Fruit fly (Drosophila melanogaster) ovary, adult (tissue): ENCODE results near the gene Cpr65Av.
"Not testable (repeated sequence)": the region's sequence is repeated elsewhere in the genome, so short reads cannot be mapped to it uniquely, and the experiment has no call there.

Experiments used
- CG17801 ChIP-seq: fragments of 200-800 bp; optimal IDR thresholded peaks from 2 replicates; lab custom pipeline; 2019; ENCODE audit warnings: missing biosample characterization, mild to moderate bottlenecking, missing genetic modification characterization, moderate library complexity; ENCODE audit not compliant: partially characterized antibody

The Cpr65Av gene

DNA sequence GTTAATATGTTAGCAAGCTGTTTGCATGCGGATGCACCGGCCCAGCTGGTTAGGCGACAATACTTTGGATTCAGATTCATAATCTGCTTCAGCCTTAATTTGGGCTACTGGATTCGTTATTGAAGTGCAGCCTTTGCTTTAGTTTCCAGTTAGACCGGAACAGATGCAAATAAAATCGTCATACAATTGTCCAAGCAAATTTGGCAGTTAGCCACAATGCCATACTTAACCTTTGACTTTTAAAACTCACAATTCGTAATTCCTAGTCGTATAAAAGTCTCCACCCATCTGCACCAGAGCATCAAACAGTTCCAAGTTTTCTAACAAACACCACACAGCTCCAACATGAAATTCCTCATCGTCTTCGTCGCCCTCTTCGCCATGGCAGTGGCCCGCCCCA, 9.5 kb upstream of the Cpr65Av start, which contains the start of gene Lcp65Ab1:
Lcp65Ab1 (plus strand) TSS at position 301 of the 400 bp plus-strand sequence.
- not testable (repeated sequence) for TF ChIP-seq CG17801 (GFP tag; lab: Kevin White, UChicago)

DNA sequence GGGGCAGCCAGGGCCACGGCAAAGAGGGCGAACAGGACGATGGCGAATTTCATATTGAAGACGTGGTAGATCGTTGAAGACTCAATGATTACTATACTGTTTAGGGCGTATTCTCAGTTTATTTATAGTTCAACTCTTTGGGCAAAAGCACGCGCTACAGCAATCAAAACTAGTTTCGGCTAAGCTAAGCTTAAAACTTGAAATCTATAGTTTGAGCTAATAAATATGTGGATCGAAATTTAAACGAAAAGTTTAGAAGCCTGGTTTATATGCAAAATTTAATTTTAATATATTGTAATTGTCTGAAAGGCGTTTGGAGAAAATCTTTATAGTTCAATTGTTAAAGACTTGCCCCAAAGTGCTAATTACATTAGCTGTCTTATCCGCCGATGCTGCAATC, 8.1 kb upstream of the Cpr65Av start, which contains the start of gene Cpr65Ax1:
Cpr65Ax1 (minus strand) TSS at position 101 of the 400 bp plus-strand sequence.
- not testable (repeated sequence) for TF ChIP-seq CG17801 (GFP tag; lab: Kevin White, UChicago)

dm6 chr3L:6146374-6146773, 6.6 kb upstream of the Cpr65Av start, which contains the start of gene Lcp65Ab2:
Lcp65Ab2 (plus strand) TSS chr3L:6146674.
- not testable (repeated sequence) for TF ChIP-seq CG17801 (GFP tag; lab: Kevin White, UChicago)

- no peak for TF ChIP-seq CG17801 (GFP tag; lab: Kevin White, UChicago)
Observed at dm6 chr3L:6144769-6145220, 5.0 kb upstream of the Cpr65Av start, which contains the start of gene Lcp65Ac. Lcp65Ac (plus strand) TSS chr3L:6144819.

DNA sequence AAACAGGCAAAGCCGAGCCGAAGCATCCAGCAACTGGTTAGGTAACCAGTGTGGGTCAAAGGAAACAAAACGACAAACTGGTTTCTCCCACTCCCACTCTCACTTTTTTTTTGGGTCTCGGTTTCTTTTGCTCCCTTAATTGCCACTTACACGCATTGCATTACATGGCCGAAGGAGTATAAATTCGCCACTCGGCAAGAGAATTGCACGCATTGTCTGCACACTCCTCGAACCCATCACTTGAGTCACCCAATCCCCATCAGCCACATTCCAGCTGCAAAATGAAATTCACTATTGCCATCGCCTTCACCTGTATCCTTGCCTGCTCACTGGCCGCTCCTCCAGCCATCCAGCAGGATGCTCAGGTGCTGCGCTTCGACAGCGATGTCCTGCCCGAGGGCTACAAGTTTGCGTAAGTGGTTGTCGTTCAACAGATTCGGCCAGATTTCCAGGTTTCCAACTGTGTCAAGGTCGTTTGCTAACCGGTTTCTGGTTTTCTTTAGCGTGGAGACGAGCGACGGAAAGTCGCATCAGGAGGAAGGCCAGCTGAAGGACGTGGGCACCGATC, 3.5 kb upstream of the Cpr65Av start, which contains the start of gene Lcp65Ad:
Lcp65Ad (plus strand) TSS at position 208 of the 568 bp plus-strand sequence.
- no peak for TF ChIP-seq CG17801 (GFP tag; lab: Kevin White, UChicago)

DNA sequence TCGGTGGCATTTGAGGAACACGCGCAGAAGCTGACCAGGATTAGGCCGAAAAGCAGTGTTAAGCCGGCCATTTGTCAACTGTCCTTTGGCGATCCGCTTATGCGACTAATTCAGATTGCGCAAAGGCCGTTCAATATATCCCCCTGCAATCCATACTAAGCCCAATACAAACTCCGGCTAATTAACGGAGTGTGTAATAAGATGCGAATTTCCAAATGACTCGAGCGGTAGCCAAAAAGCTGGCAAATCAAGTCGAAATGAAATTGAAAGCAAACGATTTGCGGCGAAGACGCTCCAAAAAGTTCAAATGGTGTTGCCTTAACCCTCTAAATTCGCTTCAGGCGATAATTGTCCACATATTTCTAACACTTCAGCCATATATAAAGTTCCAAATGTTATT, 2.5 kb upstream of the Cpr65Av start, which contains the start of gene Cpr65Aw:
Cpr65Aw (minus strand) TSS at position 101 of the 400 bp plus-strand sequence.
- no peak for TF ChIP-seq CG17801 (GFP tag; lab: Kevin White, UChicago)

- no peak for TF ChIP-seq CG17801 (GFP tag; lab: Kevin White, UChicago)
Observed at dm6 chr3L:6141538-6141937, 1.8 kb upstream of the Cpr65Av start.

- no peak for TF ChIP-seq CG17801 (GFP tag; lab: Kevin White, UChicago)
Observed at dm6 chr3L:6140771-6141472, 1.1 kb upstream of the Cpr65Av start.

DNA sequence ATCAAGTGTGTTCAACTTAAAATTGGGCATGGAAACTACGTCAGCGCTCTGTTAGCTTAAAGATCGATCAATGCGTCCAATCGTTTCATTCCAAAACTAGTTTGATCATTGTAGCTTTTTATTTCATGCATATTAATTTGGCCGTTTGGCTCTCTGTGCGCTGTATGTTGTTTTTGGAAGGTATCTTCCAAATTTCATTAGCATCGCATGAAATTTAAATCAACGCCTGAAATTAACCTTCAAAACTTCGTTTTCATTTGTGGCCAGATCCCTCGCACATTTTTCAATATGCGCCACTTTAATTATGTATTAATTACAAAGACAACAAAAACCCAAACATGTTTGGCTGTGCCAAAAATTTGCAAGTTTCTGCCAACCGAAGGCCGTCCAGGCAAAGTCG, 1.2 kb downstream of the Cpr65Av start:
- TF ChIP-seq CG17801 (GFP tag; lab: Kevin White, UChicago) = no peak

DNA sequence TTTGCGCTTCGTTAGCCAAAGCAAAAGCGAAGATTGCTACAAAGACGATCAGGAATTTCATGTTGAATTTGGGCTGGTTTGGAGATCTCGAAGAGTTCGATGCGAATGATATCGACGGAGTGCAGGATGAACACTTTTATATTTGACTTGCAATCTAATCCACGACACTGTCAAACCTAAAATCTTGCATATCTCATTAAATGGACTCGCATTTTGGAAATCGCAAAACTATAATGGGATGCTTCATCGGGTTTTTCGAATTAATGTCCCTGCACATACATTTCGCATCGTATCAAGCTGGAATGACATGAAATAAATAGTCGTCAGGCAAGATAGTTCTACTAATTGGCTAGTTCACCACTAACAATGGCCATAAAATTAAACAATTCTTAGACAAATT, 1.8 kb downstream of the Cpr65Av start, which contains the start of gene Lcp65Ae:
Lcp65Ae (minus strand) TSS at position 101 of the 400 bp plus-strand sequence.
- TF ChIP-seq CG17801 (GFP tag; lab: Kevin White, UChicago) = no peak

dm6 chr3L:6136691-6137090, 3.1 kb downstream of the Cpr65Av start, which contains the start of gene Lcp65Af:
Lcp65Af (minus strand) TSS chr3L:6136791.
- no peak for TF ChIP-seq CG17801 (GFP tag; lab: Kevin White, UChicago)

DNA sequence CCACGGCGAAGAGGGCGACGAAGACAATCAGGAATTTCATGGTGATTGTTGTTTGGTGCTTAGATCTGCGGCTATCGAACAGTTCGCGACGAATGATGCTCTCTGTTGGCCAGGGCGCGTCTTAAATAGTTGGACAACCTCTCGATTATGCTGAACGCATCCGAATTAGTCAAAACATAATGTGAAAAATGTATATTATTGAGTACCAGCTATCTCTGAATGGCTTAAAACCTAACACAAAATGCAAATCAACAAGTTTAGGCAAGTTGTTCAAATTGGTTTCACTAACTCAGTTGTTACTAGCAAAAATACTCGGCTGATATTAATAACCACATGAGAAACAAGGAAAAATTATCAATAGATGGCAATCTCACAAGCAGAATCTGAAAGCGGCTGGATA, 4.6 kb downstream of the Cpr65Av start, which contains the start of gene Lcp65Ag1:
Lcp65Ag1 (minus strand) TSS at position 101 of the 400 bp plus-strand sequence.
- TF ChIP-seq CG17801 (GFP tag; lab: Kevin White, UChicago) = no peak

DNA sequence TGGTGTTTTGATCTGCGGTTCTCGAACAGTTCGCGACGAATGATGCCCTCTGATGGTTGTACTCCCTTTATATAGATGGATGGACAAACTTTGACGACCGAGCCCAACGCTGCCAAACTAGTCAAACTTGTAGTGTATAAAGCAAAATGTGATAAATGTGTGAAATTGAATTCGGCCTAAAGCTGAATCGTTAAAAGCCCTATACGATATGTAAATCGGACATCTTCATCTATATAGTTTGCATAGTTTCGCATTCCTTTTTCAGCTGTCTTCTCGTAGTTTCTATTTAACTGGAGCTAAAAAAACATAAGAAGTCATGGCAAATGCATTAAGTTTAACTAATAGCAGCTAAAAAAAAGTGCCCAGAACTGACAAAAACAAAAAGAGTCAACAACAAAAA, 6.2 kb downstream of the Cpr65Av start, which contains the start of gene Lcp65Ag2:
Lcp65Ag2 (minus strand) TSS at position 48 of the 400 bp plus-strand sequence.
- TF ChIP-seq CG17801 (GFP tag; lab: Kevin White, UChicago) = no peak

- no peak for TF ChIP-seq CG17801 (GFP tag; lab: Kevin White, UChicago)
Observed at dm6 chr3L:6132009-6132408, 7.8 kb downstream of the Cpr65Av start, which contains the start of gene Cpr65Au. Cpr65Au (minus strand) TSS chr3L:6132109.

DNA sequence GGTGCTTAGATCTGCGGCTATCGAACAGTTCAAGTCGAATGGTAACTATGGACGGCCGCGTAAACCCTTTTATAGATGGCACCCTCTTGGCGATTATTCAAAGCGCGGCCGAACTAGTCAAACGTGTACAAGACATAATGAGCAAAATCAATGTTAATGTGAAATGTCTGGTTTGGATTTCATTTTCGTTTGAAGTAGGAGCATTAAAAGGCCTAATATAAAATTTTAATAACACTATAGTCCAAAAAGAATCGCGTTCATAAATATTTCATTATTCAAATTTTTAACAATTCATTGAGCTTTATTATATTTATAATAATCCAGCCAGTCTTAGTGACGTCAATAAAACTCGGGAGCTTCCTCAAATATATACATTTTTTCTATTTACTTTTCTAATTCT, 8.8 kb downstream of the Cpr65Av start, which contains the start of gene Lcp65Ag3:
Lcp65Ag3 (minus strand) TSS at position 46 of the 400 bp plus-strand sequence.
- TF ChIP-seq CG17801 (GFP tag; lab: Kevin White, UChicago) = no peak
